Worm (Caenorhabditis elegans): Measurements from ENCODE around the gene scl-2.

Gene scl-2

DNA sequence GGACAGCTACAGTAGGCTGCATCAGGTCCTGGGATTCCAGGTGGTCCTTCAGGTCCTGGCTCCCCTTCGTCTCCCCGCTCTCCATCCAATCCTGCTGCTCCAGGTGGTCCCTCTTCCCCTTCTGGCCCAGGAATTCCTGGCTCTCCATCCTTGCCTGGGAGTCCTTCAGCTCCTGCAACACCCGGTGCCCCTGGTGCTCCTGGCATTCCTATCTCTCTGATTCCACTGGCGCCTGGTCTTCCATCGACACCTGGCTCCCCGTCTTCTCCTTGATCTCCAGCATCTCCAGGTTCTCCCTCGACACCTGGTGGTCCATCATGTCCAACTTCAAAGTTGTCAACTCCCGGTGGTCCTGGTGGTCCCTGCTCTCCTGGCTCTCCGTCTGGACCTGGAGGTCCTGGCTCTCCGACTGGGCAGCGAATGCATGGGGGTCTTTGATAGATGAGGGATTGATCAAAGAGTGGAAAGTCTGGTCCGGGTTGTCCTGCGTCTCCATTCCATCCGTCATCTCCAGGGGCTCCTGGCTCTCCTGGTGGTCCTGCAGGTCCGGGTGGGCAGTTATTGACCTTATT is 32.2 kb downstream of the scl-2 start:
- no peak for TF ChIP-seq unc-42 (tag; optimal IDR thresholded peaks at IDR 0.05)
- no peak for TF ChIP-seq ceh-18 (tag; optimal IDR thresholded peaks at IDR 0.05)
- TF ChIP-seq ceh-22 (tag; optimal IDR thresholded peaks at IDR 0.05), result no peak
- TF ChIP-seq madf-2 (tag; optimal IDR thresholded peaks at IDR 0.05), result no peak
- peak; percentile 35 for TF ChIP-seq C08G9.2 (tag; optimal IDR thresholded peaks at IDR 0.05)
- TF ChIP-seq hlh-6 (tag; optimal IDR thresholded peaks at IDR 0.05), result peak; percentile 21
- no peak for TF ChIP-seq ceh-2 (tag; optimal IDR thresholded peaks at IDR 0.05)
- no peak for TF ChIP-seq sox-2 (GFP tag; IDR thresholded peaks at IDR 0.05)
- TF ChIP-seq sdc-2 (tag; optimal IDR thresholded peaks at IDR 0.05), result no peak
- no peak for TF ChIP-seq pax-1 (tag; optimal IDR thresholded peaks at IDR 0.05)

DNA sequence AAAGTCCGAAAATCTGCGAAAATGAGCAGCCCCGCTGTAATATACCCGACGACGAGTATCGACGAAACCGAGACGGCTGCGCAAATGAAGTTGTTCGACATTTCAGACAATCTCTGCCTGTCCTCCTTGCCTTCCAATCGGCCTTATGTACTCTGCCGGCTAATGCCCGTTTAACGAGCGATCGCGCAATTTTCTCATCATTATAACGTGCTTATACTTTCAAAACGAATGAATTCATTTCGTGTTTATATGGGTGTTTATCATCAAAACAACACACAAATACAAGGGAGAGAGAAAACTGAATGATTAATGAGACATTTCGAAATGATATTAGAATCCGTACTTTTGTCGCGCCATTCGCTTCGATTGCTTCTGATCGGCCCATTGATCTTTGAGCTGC is 33.5 kb downstream of the scl-2 start, which contains the start of gene col-132:
Gene col-132 (minus strand): TSS at position 101 of the 400 bp plus-strand sequence.
- TF ChIP-seq tbx-7 (tag; optimal IDR thresholded peaks at IDR 0.05), result no peak
- TF ChIP-seq ref-2 (tag; optimal IDR thresholded peaks at IDR 0.05), result no peak
- TF ChIP-seq nhr-232 (tag; optimal IDR thresholded peaks at IDR 0.05), result no peak
- TF ChIP-seq ceh-14 (tag; optimal IDR thresholded peaks at IDR 0.05), result no peak
- TF ChIP-seq madf-2 (tag; optimal IDR thresholded peaks at IDR 0.05), result no peak
- TF ChIP-seq C38D4.7 (GFP tag; optimal IDR thresholded peaks at IDR 0.05), result no peak
- no peak for TF ChIP-seq ceh-48 (tag; optimal IDR thresholded peaks at IDR 0.05)
- no peak for TF ChIP-seq K09A11.1 (tag; optimal IDR thresholded peaks at IDR 0.05; ENCODE audit: insufficient read depth)

DNA sequence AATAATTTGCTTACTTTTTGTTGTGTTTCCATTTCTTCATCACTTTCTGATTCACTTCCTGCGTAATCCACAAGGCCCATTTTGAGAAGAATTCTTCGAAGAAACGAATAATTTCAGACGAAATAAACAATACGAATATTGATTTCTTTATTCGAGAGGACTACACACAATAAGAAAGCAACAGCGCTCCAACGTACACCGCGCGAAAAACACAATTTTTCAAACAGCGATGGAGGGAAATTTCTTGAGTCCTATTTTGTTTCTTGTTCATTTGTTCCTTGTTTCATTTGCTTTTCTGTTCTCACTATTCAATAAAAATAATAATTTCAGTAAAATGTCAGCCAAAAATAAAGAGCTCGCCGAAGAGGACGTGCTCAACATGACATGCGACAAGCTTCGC is 36.2 kb downstream of the scl-2 start, which contains the start of the genes prcc-1 and C39E9.12:
Gene prcc-1 (minus strand): TSS at position 119 of the 400 bp plus-strand sequence.
Gene C39E9.12 (plus strand): TSS at position 331 of the 400 bp plus-strand sequence.
- TF ChIP-seq nfya-1 (tag; optimal IDR thresholded peaks at IDR 0.05), result peak; percentile 61
- peak; percentile 33 for TF ChIP-seq ceh-31 (tag; optimal IDR thresholded peaks at IDR 0.05)
- peak; percentile 65 for TF ChIP-seq ceh-48 (tag; optimal IDR thresholded peaks at IDR 0.05)
- no peak for TF ChIP-seq syd-9 (tag; optimal IDR thresholded peaks at IDR 0.05)
- TF ChIP-seq ceh-18 (tag; optimal IDR thresholded peaks at IDR 0.05), result peak; percentile 1
- TF ChIP-seq fax-1 (tag; optimal IDR thresholded peaks at IDR 0.05), result peak; percentile 22
- peak; percentile 43 for TF ChIP-seq unc-42 (tag; optimal IDR thresholded peaks at IDR 0.05)
- TF ChIP-seq ets-4 (tag; optimal IDR thresholded peaks at IDR 0.05), result no peak

DNA sequence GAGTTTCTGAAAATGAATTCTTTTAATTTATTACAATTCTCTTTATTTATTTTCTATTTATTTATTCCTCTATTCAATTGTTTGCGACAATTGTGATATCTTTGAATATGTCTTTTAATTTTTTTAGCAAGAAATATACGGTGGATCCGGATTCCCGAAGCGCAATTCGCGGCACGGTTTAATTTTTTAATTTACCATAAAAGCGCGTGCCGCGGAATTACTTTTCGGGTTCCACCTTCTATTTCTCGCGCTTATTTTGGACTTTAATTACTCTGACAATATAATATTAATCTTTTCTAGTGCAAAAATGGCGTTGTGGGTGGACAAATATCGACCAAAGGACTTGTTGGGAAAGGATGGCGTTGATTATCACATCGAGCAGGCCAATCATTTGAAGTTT is 38.0 kb downstream of the scl-2 start, which contains the start of gene rfc-3:
Gene rfc-3 (plus strand): TSS at position 301 of the 400 bp plus-strand sequence.
- TF ChIP-seq ceh-6 (GFP tag; optimal IDR thresholded peaks at IDR 0.05), result no peak
- TF ChIP-seq ceh-45 (GFP tag; IDR thresholded peaks at IDR 0.05), result no peak

DNA sequence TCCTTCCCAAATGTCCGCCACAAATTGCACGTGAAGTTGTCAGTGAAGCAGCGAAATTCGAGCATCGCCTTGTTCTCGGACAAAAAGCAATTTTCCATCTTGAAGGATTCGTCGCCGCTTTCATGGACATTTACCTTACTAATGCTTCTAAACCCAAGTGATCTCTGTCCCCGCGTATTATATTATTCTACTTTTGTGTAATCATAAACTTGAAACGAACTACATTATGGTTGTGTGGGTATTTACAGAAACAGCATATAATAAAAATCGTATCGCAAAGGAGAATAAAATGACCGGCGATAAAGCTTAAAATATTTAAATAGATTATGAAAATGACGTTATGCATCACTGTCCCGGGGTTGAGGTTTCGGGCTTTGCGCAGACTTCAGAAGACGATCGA is 39.3 kb downstream of the scl-2 start:
- TF ChIP-seq ceh-34 (tag; optimal IDR thresholded peaks at IDR 0.05) (no peak), fax-1 (tag; optimal IDR thresholded peaks at IDR 0.05) (no peak), C08G9.2 (tag; optimal IDR thresholded peaks at IDR 0.05) (no peak)

DNA sequence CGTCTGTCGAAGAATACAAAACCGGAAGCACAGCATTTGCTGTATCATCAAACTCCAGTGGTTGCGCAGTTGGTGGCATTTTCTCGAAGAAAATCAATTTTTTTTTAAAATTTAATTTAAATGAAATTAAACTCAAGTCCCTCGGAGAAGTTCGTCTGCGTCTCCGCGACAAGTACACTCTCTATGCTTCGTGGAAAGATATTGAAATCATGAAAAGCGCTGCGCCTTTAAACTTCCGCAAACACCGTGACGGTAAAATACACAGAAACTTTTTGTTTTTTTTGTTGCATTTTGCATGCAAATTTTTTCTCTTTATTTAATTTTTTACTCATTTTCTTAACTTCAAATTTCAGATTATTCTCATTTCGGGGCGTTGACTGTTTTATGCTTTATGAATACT is 41.1 kb downstream of the scl-2 start, which contains the start of the genes dli-1, tin-9.2 and exos-4.1:
Gene dli-1 (minus strand): TSS at position 141 of the 400 bp plus-strand sequence.
Gene tin-9.2 (plus strand): TSS at position 344 of the 400 bp plus-strand sequence.
Gene exos-4.1 (plus strand): TSS at position 348 of the 400 bp plus-strand sequence.
- TF ChIP-seq ceh-2 (tag; optimal IDR thresholded peaks at IDR 0.05) (no peak), ceh-31 (tag; optimal IDR thresholded peaks at IDR 0.05) (peak; percentile 21), unc-42 (tag; optimal IDR thresholded peaks at IDR 0.05) (peak; percentile 95), fkh-6 (tag; optimal IDR thresholded peaks at IDR 0.05) (no peak), nfya-1 (tag; optimal IDR thresholded peaks at IDR 0.05) (peak; percentile 47), ceh-6 (GFP tag; optimal IDR thresholded peaks at IDR 0.05) (no peak), C08G9.2 (tag; optimal IDR thresholded peaks at IDR 0.05) (no peak), ceh-14 (tag; optimal IDR thresholded peaks at IDR 0.05) (peak; percentile 57), tbx-2 (tag; optimal IDR thresholded peaks at IDR 0.05) (peak; percentile 35), rnt-1 (tag; optimal IDR thresholded peaks at IDR 0.05) (peak; percentile 2), fax-1 (tag; optimal IDR thresholded peaks at IDR 0.05) (peak; percentile 0), ceh-34 (tag; optimal IDR thresholded peaks at IDR 0.05) (peak; percentile 9), fkh-10 (GFP tag; optimal IDR thresholded peaks at IDR 0.05) (no peak), C38D4.7 (GFP tag; optimal IDR thresholded peaks at IDR 0.05) (no peak)

Measured in whole organism, late embryonic.